Worm (Caenorhabditis elegans) whole organism, young adult: ENCODE data around the gene R02F11.1.
A peak's percentile ranks its signal among the peaks of the same experiment; 100 is the strongest.

ENCODE experiments used
- B0035.1 ChIP-seq: sonication (generic microtip); optimal IDR thresholded peaks from 2 replicates; lab custom pipeline; 2016; ENCODE audit warnings: missing genetic modification characterization, mild to moderate bottlenecking, missing compliant biosample characterization, missing genotype, missing genetic modification reagents
- B0261.1 ChIP-seq: sonication (generic microtip); optimal IDR thresholded peaks from 2 replicates; lab custom pipeline; 2016; ENCODE audit warnings: mild to moderate bottlenecking, missing genetic modification characterization, moderate library complexity, missing compliant biosample characterization
- C17E4.6 ChIP-seq: fragments of 200-800 bp; sonication (Bioruptor generic); IDR thresholded peaks from 2 replicates; pipeline ENCODE4 v1.3.6; 2022; ENCODE audit warnings: missing genetic modification reagents, missing genetic modification characterization, missing compliant biosample characterization
- F39B2.1 ChIP-seq: fragments of 200-800 bp; sonication (Bioruptor generic); IDR thresholded peaks from 2 replicates; pipeline ENCODE4 v1.3.6; 2022; ENCODE audit warnings: missing genetic modification reagents, missing genetic modification characterization, missing compliant biosample characterization
- F52B5.7 ChIP-seq: sonication (generic microtip); optimal IDR thresholded peaks from 2 replicates; lab custom pipeline; 2016; ENCODE audit warnings: mild to moderate bottlenecking, missing genetic modification characterization, missing compliant biosample characterization
- F57C9.4 ChIP-seq: sonication (generic microtip); optimal IDR thresholded peaks from 2 replicates; lab custom pipeline; 2017; ENCODE audit warnings: mild to moderate bottlenecking, missing genetic modification characterization, missing compliant biosample characterization
- K12H6.12 ChIP-seq: fragments of 200-800 bp; sonication (Bioruptor generic); optimal IDR thresholded peaks from 2 replicates; lab custom pipeline; 2018; ENCODE audit warnings: mild to moderate bottlenecking, missing genetic modification characterization, missing compliant biosample characterization
- ama-1 ChIP-seq, 3 experiments: fragments of 150-350 bp in 1 of 3; sonication (generic microtip) in 2 of 3; optimal IDR thresholded peaks; 2 replicates each; lab custom pipeline; 2014 to 2018; ENCODE audit warnings: missing biosample characterization in 2 of 3, missing genetic modification characterization in 2 of 3, missing genetic modification reagents in 2 of 3
- aptf-3 ChIP-seq: fragments of 200-800 bp; sonication (Bioruptor generic); IDR thresholded peaks from 2 replicates; pipeline ENCODE4 v1.3.6; 2022; ENCODE audit warnings: missing genetic modification characterization, missing compliant biosample characterization
- attf-3 ChIP-seq: fragments of 200-800 bp; sonication (Bioruptor generic); conservative IDR thresholded peaks from 2 replicates; pipeline ENCODE4 v1.3.6; 2022; ENCODE audit warnings: missing genetic modification reagents, missing genetic modification characterization, missing compliant biosample characterization
- attf-5 ChIP-seq: fragments of 200-800 bp; sonication (Bioruptor generic); optimal IDR thresholded peaks from 2 replicates; lab custom pipeline; 2018; ENCODE audit warnings: mild to moderate bottlenecking, missing genetic modification characterization, missing compliant biosample characterization
- bed-2 ChIP-seq: fragments of 200-800 bp; sonication (Bioruptor generic); IDR thresholded peaks from 2 replicates; pipeline ENCODE4 v1.3.6; 2022; ENCODE audit warnings: missing genetic modification reagents, missing genetic modification characterization, missing compliant biosample characterization
- cebp-1 ChIP-seq, 2 experiments: fragments of 200-800 bp in 1 of 2; sonication (Bioruptor generic) in 1 of 2; sonication (generic microtip) in 1 of 2; IDR thresholded peaks in 1 of 2; optimal IDR thresholded peaks in 1 of 2; 2 replicates each; pipeline versions ENCODE4 v1.3.6 to Lab custom; 2017 to 2022; ENCODE audit warnings: missing compliant biosample characterization in 2 of 2, missing genetic modification characterization in 2 of 2, mild to moderate bottlenecking in 1 of 2, missing genetic modification reagents in 1 of 2, moderate library complexity in 1 of 2
- ceh-100 ChIP-seq: fragments of 200-800 bp; sonication (Bioruptor generic); IDR thresholded peaks from 2 replicates; pipeline ENCODE4 v1.3.6; 2022; ENCODE audit warnings: missing genetic modification reagents, missing genetic modification characterization, missing compliant biosample characterization
- chd-7 ChIP-seq: sonication (generic microtip); optimal IDR thresholded peaks from 2 replicates; lab custom pipeline; 2016; ENCODE audit warnings: mild to moderate bottlenecking, missing genetic modification characterization, moderate library complexity, missing compliant biosample characterization
- dox-1 ChIP-seq: fragments of 200-800 bp; sonication (Bioruptor generic); IDR thresholded peaks from 2 replicates; pipeline ENCODE4 v1.3.6; 2022; ENCODE audit warnings: missing genetic modification reagents, missing genetic modification characterization, missing compliant biosample characterization
- efl-1 ChIP-seq: fragments of 150-350 bp; optimal IDR thresholded peaks from 2 replicates; lab custom pipeline; 2014; ENCODE audit warnings: missing biosample characterization, missing genetic modification reagents, missing genetic modification characterization
- egl-44 ChIP-seq: fragments of 200-800 bp; sonication (Bioruptor generic); IDR thresholded peaks from 2 replicates; pipeline ENCODE4 v1.3.6; 2022; ENCODE audit warnings: missing genetic modification reagents, missing genetic modification characterization, missing compliant biosample characterization
- ekl-4 ChIP-seq: fragments of 200-800 bp; sonication (Bioruptor generic); IDR thresholded peaks from 2 replicates; pipeline ENCODE4 v1.3.6; 2022; ENCODE audit warnings: missing genetic modification reagents, missing genetic modification characterization, missing compliant biosample characterization
- him-1 ChIP-seq: sonication (generic microtip); optimal IDR thresholded peaks from 2 replicates; lab custom pipeline; 2016; ENCODE audit warnings: missing genotype, missing genetic modification reagents, missing genetic modification characterization, missing compliant biosample characterization
- hlh-26 ChIP-seq: fragments of 200-800 bp; sonication (Bioruptor generic); conservative IDR thresholded peaks from 2 replicates; pipeline ENCODE4 v1.3.6; 2022; ENCODE audit warnings: missing genetic modification reagents, missing genetic modification characterization, missing compliant biosample characterization
- hmg-1.2 ChIP-seq: fragments of 200-800 bp; sonication (Bioruptor generic); IDR thresholded peaks from 2 replicates; pipeline ENCODE4 v1.3.6; 2022; ENCODE audit warnings: missing genetic modification reagents, missing genetic modification characterization, missing compliant biosample characterization
- let-526 ChIP-seq: fragments of 200-800 bp; sonication (Bioruptor generic); IDR thresholded peaks from 2 replicates; pipeline ENCODE4 v1.3.6; 2022; ENCODE audit warnings: missing genetic modification reagents, missing genetic modification characterization, missing compliant biosample characterization
- let-607 ChIP-seq, 2 experiments: fragments of 200-800 bp in 1 of 2; sonication (Bioruptor generic) in 1 of 2; sonication (generic microtip) in 1 of 2; optimal IDR thresholded peaks; 2 replicates each; lab custom pipeline; 2016 to 2018; ENCODE audit warnings: mild to moderate bottlenecking in 2 of 2, missing compliant biosample characterization in 2 of 2, missing genetic modification characterization in 2 of 2, moderate library complexity in 2 of 2, missing genotype in 1 of 2
- lin-40 ChIP-seq: sonication (generic microtip); optimal IDR thresholded peaks from 2 replicates; lab custom pipeline; 2016; ENCODE audit warnings: missing genetic modification characterization, mild to moderate bottlenecking, missing compliant biosample characterization, missing genotype, missing genetic modification reagents
- lin-54 ChIP-seq: fragments of 200-800 bp; sonication (Bioruptor generic); optimal IDR thresholded peaks from 2 replicates; lab custom pipeline; 2018; ENCODE audit warnings: mild to moderate bottlenecking, missing genetic modification characterization, missing compliant biosample characterization
- madf-6 ChIP-seq: fragments of 200-800 bp; sonication (Bioruptor generic); IDR thresholded peaks from 2 replicates; pipeline ENCODE4 v1.3.6; 2022; ENCODE audit warnings: missing genetic modification reagents, missing genetic modification characterization, missing compliant biosample characterization
- mcd-1 ChIP-seq: fragments of 200-800 bp; sonication (Bioruptor generic); IDR thresholded peaks from 2 replicates; pipeline ENCODE4 v1.3.6; 2022; ENCODE audit warnings: missing genetic modification reagents, missing genetic modification characterization, missing compliant biosample characterization
- mes-4 ChIP-seq: sonication (generic microtip); optimal IDR thresholded peaks from 2 replicates; lab custom pipeline; 2016; ENCODE audit warnings: missing genotype, missing genetic modification characterization, missing compliant biosample characterization
- nfya-1 ChIP-seq: sonication (generic microtip); optimal IDR thresholded peaks from 2 replicates; lab custom pipeline; 2017; ENCODE audit warnings: antibody characterized with exemption, missing compliant biosample characterization, missing genetic modification characterization, borderline replicate concordance; ENCODE audit not compliant: insufficient read depth
- nhr-80 ChIP-seq: sonication (generic microtip); optimal IDR thresholded peaks from 2 replicates; lab custom pipeline; 2016; ENCODE audit warnings: missing genetic modification characterization, missing compliant biosample characterization
- rcor-1 ChIP-seq: fragments of 200-800 bp; sonication (Bioruptor generic); IDR thresholded peaks from 2 replicates; pipeline ENCODE4 v1.3.6; 2022; ENCODE audit warnings: missing genetic modification reagents, missing genetic modification characterization, missing compliant biosample characterization
- snpc-4 ChIP-seq, 5 experiments: fragments of 150-350 bp in 1 of 5; sonication (generic microtip) in 4 of 5; optimal IDR thresholded peaks; 2 replicates each; lab custom pipeline; 2014 to 2018; ENCODE audit warnings: missing genetic modification characterization in 5 of 5, missing biosample characterization in 3 of 5, antibody characterized with exemption in 2 of 5, mild to moderate bottlenecking in 2 of 5, missing compliant biosample characterization in 2 of 5, missing genotype in 2 of 5, moderate library complexity in 2 of 5, missing genetic modification reagents in 1 of 5
- tbp1 ChIP-seq: fragments of 200-800 bp; sonication (Bioruptor generic); optimal IDR thresholded peaks from 2 replicates; lab custom pipeline; 2018; ENCODE audit warnings: mild to moderate bottlenecking, missing genetic modification characterization, missing compliant biosample characterization
- unc-62 ChIP-seq: fragments of 150-350 bp; optimal IDR thresholded peaks from 2 replicates; lab custom pipeline; 2014; ENCODE audit warnings: missing biosample characterization, missing genetic modification reagents, missing genetic modification characterization
- ztf-25 ChIP-seq: fragments of 200-800 bp; sonication (Bioruptor generic); IDR thresholded peaks from 2 replicates; pipeline ENCODE4 v1.3.6; 2022; ENCODE audit warnings: missing genetic modification reagents, missing genetic modification characterization, missing compliant biosample characterization
- ztf-26 ChIP-seq: sonication (generic microtip); optimal IDR thresholded peaks from 2 replicates; lab custom pipeline; 2017; ENCODE audit warnings: missing genetic modification characterization, missing compliant biosample characterization
- ztf-6 ChIP-seq: fragments of 200-800 bp; sonication (Bioruptor generic); IDR thresholded peaks from 2 replicates; pipeline ENCODE4 v1.3.6; 2022; ENCODE audit warnings: missing genetic modification reagents, missing genetic modification characterization, missing compliant biosample characterization

R02F11.1 gene

ce11 chrV:4842544-4842943, 41.6 kb downstream of the R02F11.1 start, which contains the start of the genes cwp-2 and cwp-3:
cwp-2 (minus strand) TSS chrV:4842644.
cwp-3 (plus strand) TSS chrV:4842836.
- TF ChIP-seq B0035.1 (tag; lab: Kevin White, UChicago) (no peak), unc-62 (GFP tag; lab: Kevin White, UChicago) (no peak), nfya-1 (tag; lab: Kevin White, UChicago) (no peak), let-526 (GFP tag; lab: Robert Waterston, UW) (no peak), tbp1 (GFP tag; lab: Kevin White, UChicago) (no peak), ztf-26 (tag; lab: Kevin White, UChicago) (no peak), C17E4.6 (GFP tag; lab: Robert Waterston, UW) (no peak), ekl-4 (GFP tag; lab: Robert Waterston, UW) (no peak), mcd-1 (GFP tag; lab: Robert Waterston, UW) (no peak), egl-44 (no peak), F57C9.4 (tag; lab: Kevin White, UChicago) (no peak), ama-1 (optimal IDR thresholded peaks at IDR 0.05; lab: Kevin White, UChicago) (no peak), ama-1 (GFP tag; optimal IDR thresholded peaks at IDR 0.05; lab: Kevin White, UChicago) (no peak), ztf-25 (GFP tag; lab: Robert Waterston, UW) (no peak), aptf-3 (GFP tag; lab: Robert Waterston, UW) (no peak), let-607 (tag; optimal IDR thresholded peaks at IDR 0.05; lab: Kevin White, UChicago) (no peak), hlh-26 (GFP tag; lab: Robert Waterston, UW) (no peak), B0261.1 (tag; lab: Kevin White, UChicago) (no peak)

- TF ChIP-seq nhr-80 = peak; percentile 70
- peak; percentile 81 for TF ChIP-seq hmg-1.2 (GFP tag; lab: Robert Waterston, UW)
- TF ChIP-seq bed-2 = no peak
- peak; percentile 8 for TF ChIP-seq lin-40 (tag; lab: Kevin White, UChicago)
- no peak for TF ChIP-seq nfya-1 (tag; lab: Kevin White, UChicago)
- TF ChIP-seq attf-5 (GFP tag; lab: Kevin White, UChicago) = peak; percentile 67
- TF ChIP-seq dox-1 (GFP tag; lab: Robert Waterston, UW) = peak; percentile 22; the same call in 1 of the 2 replicates
- peak; percentile 99 for TF ChIP-seq cebp-1 (GFP tag; IDR thresholded peaks at IDR 0.05; lab: Robert Waterston, UW)
- TF ChIP-seq cebp-1 (tag; optimal IDR thresholded peaks at IDR 0.05; lab: Kevin White, UChicago) = peak; percentile 100
- TF ChIP-seq rcor-1 (GFP tag; lab: Robert Waterston, UW) = 0 out of 2 replicates have a peak, but pooled peaks have one; percentile 12
- TF ChIP-seq F52B5.7 (tag; lab: Kevin White, UChicago) = no peak
- TF ChIP-seq K12H6.12 = peak; percentile 2
- TF ChIP-seq lin-54 (GFP tag; lab: Kevin White, UChicago) = peak; percentile 14
- no peak for TF ChIP-seq tbp1 (GFP tag; lab: Kevin White, UChicago)
- no peak for TF ChIP-seq F39B2.1 (GFP tag; lab: Robert Waterston, UW)
- TF ChIP-seq, all 124 proteins: peak for 9
Measured at ce11 chrV:4844591-4844990, 43.7 kb downstream of the R02F11.1 start, which contains the start of gene abhd-5.2. abhd-5.2 (plus strand) TSS chrV:4844685.

DNA sequence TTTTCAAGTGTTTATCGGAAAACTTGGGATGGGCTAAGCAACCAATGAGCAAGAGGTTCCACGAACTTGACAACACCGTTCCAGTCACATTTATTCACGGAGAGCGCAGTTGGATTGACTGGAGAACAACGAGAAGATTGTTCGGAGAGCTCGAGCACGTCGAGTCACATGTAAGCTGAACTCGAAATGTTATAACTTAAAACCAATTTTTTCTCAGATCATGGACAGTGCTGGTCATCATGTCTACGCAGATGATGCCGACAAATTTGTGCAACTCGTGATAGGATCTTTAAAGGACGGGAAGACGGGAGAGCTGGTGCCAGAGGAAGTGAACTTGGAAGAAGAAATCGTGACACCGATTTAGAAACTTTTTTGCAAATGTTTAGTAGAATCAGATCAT, 45.6 kb downstream of the R02F11.1 start:
- TF ChIP-seq madf-6 = no peak
- no peak for TF ChIP-seq nfya-1 (tag; lab: Kevin White, UChicago)
- no peak for TF ChIP-seq efl-1 (GFP tag; lab: Kevin White, UChicago)
- no peak for TF ChIP-seq F57C9.4 (tag; lab: Kevin White, UChicago)
- TF ChIP-seq ama-1 (optimal IDR thresholded peaks at IDR 0.05; lab: Kevin White, UChicago) = no peak
- no peak for TF ChIP-seq ama-1 (GFP tag; optimal IDR thresholded peaks at IDR 0.05; lab: Kevin White, UChicago)
- no peak for TF ChIP-seq him-1 (tag; lab: Kevin White, UChicago)
- TF ChIP-seq attf-3 = no peak
- no peak for TF ChIP-seq mes-4 (tag; lab: Kevin White, UChicago)
- TF ChIP-seq snpc-4 (GFP tag; optimal IDR thresholded peaks at IDR 0.05; lab: Kevin White, UChicago) = no peak
- no peak for TF ChIP-seq snpc-4 (tag; optimal IDR thresholded peaks at IDR 0.05; lab: Kevin White, UChicago)
- TF ChIP-seq chd-7 = no peak
- TF ChIP-seq ceh-100 (GFP tag; lab: Robert Waterston, UW) = no peak
- TF ChIP-seq ztf-6 = no peak
- TF ChIP-seq, all 124 proteins: peak for 0
